Worm (Caenorhabditis elegans) whole organism, L1 larva: ENCODE measurements around the gene C56G2.9.
A peak's percentile ranks its signal among the peaks of the same experiment; 100 is the strongest.

ENCODE experiments used
- F16B12.6 ChIP-seq: fragments of 150-350 bp; optimal IDR thresholded peaks from 2 replicates; lab custom pipeline; 2014; ENCODE audit warnings: missing biosample characterization, missing genetic modification characterization
- alr-1 ChIP-seq: fragments of 200-800 bp; sonication (Bioruptor generic); optimal IDR thresholded peaks from 2 replicates; lab custom pipeline; 2018; ENCODE audit warnings: borderline replicate concordance, mild to moderate bottlenecking, missing genetic modification characterization, missing compliant biosample characterization
- blmp-1 ChIP-seq: fragments of 150-350 bp; optimal IDR thresholded peaks from 2 replicates; lab custom pipeline; 2014; ENCODE audit warnings: missing biosample characterization, missing genetic modification characterization
- ceh-63 ChIP-seq: fragments of 200-800 bp; sonication (Bioruptor generic); optimal IDR thresholded peaks from 2 replicates; lab custom pipeline; 2018; ENCODE audit warnings: mild to moderate bottlenecking, missing genetic modification characterization, missing compliant biosample characterization
- ceh-8 ChIP-seq: fragments of 200-800 bp; sonication (Bioruptor generic); optimal IDR thresholded peaks from 2 replicates; lab custom pipeline; 2018; ENCODE audit warnings: mild to moderate bottlenecking, missing genetic modification characterization, moderate library complexity, missing compliant biosample characterization
- ceh-82 ChIP-seq, 3 experiments: fragments of 150-350 bp in 1 of 3; sonication (generic microtip) in 2 of 3; optimal IDR thresholded peaks; 2 replicates each; lab custom pipeline; 2014 to 2017; ENCODE audit warnings: missing biosample characterization in 3 of 3, missing genetic modification characterization in 3 of 3
- ces-1 ChIP-seq: fragments of 150-350 bp; optimal IDR thresholded peaks from 2 replicates; lab custom pipeline; 2014; ENCODE audit warnings: missing biosample characterization, missing genetic modification reagents, missing genetic modification characterization
- dpl-1 ChIP-seq, 3 experiments: fragments of 150-350 bp in 2 of 3; sonication (generic microtip) in 1 of 3; optimal IDR thresholded peaks; 2 replicates each; lab custom pipeline; 2014 to 2017; ENCODE audit warnings: missing biosample characterization in 3 of 3, missing genetic modification characterization in 3 of 3, missing genetic modification reagents in 3 of 3
- efl-1 ChIP-seq, 4 experiments: fragments of 150-350 bp; optimal IDR thresholded peaks in 3 of 4; peaks in 1 of 4; 1 replicate in 1 of 4; 2 replicates in 3 of 4; lab custom pipeline; 2014; ENCODE audit warnings: missing biosample characterization in 2 of 4, missing genetic modification characterization in 2 of 4, missing genetic modification reagents in 2 of 4
- egl-13 ChIP-seq: sonication (generic microtip); optimal IDR thresholded peaks from 2 replicates; lab custom pipeline; 2016; ENCODE audit warnings: missing genotype, missing genetic modification reagents, missing genetic modification characterization, missing compliant biosample characterization
- egl-27 ChIP-seq, 2 experiments: fragments of 150-350 bp in 1 of 2; sonication (generic microtip); optimal IDR thresholded peaks; 3 replicates each; lab custom pipeline; 2017 to 2018; ENCODE audit warnings: missing biosample characterization in 2 of 2, missing genetic modification characterization in 2 of 2, missing genetic modification reagents in 2 of 2
- elt-2 ChIP-seq: sonication (generic microtip); optimal IDR thresholded peaks from 2 replicates; lab custom pipeline; 2016; ENCODE audit warnings: missing genetic modification characterization, mild to moderate bottlenecking, inconsistent platforms, missing compliant biosample characterization, missing genetic modification reagents
- elt-3 ChIP-seq, 6 experiments: fragments of 150-350 bp in 1 of 6; sonication (generic microtip); optimal IDR thresholded peaks; 2 replicates each; lab custom pipeline; 2017 to 2018; ENCODE audit warnings: missing biosample characterization in 6 of 6, missing genetic modification characterization in 6 of 6, inconsistent platforms in 1 of 6
- fkh-4 ChIP-seq: sonication (generic microtip); optimal IDR thresholded peaks from 2 replicates; lab custom pipeline; 2016; ENCODE audit warnings: missing compliant biosample characterization, missing genetic modification characterization, borderline replicate concordance
- grh-1 ChIP-seq: fragments of 200-800 bp; sonication (Bioruptor generic); IDR thresholded peaks from 2 replicates; pipeline ENCODE4 v1.3.6; 2022; ENCODE audit warnings: missing genetic modification reagents, missing genetic modification characterization, missing compliant biosample characterization
- hlh-17 ChIP-seq: fragments of 200-800 bp; sonication (Bioruptor generic); optimal IDR thresholded peaks from 2 replicates; lab custom pipeline; 2018; ENCODE audit warnings: missing genetic modification characterization, mild to moderate bottlenecking, missing compliant biosample characterization, moderate library complexity, borderline replicate concordance
- irx-1 ChIP-seq: sonication (generic microtip); optimal IDR thresholded peaks from 2 replicates; lab custom pipeline; 2016; ENCODE audit warnings: missing genetic modification characterization, missing compliant biosample characterization
- lin-14 ChIP-seq: fragments of 200-800 bp; sonication (Bioruptor generic); optimal IDR thresholded peaks from 2 replicates; lab custom pipeline; 2018; ENCODE audit warnings: mild to moderate bottlenecking, missing genetic modification characterization, moderate library complexity, missing compliant biosample characterization
- lin-35 ChIP-seq, 2 experiments: fragments of 150-350 bp; optimal IDR thresholded peaks; 2 replicates each; lab custom pipeline; 2014; ENCODE audit warnings: missing biosample characterization in 2 of 2, missing genetic modification characterization in 2 of 2, missing genetic modification reagents in 2 of 2
- lsy-2 ChIP-seq, 2 experiments: fragments of 150-350 bp; optimal IDR thresholded peaks; 2 replicates each; lab custom pipeline; 2014; ENCODE audit warnings: missing biosample characterization in 2 of 2, missing genetic modification characterization in 2 of 2
- mab-9 ChIP-seq: fragments of 200-800 bp; sonication (Bioruptor generic); IDR thresholded peaks from 2 replicates; pipeline ENCODE4 v1.3.6; 2022; ENCODE audit warnings: missing genetic modification reagents, missing genetic modification characterization, missing compliant biosample characterization
- mep-1 ChIP-seq: fragments of 150-350 bp; optimal IDR thresholded peaks from 2 replicates; lab custom pipeline; 2014; ENCODE audit warnings: missing biosample characterization, missing genetic modification characterization
- nhr-11 ChIP-seq: fragments of 150-350 bp; optimal IDR thresholded peaks from 2 replicates; lab custom pipeline; 2014; ENCODE audit warnings: missing biosample characterization, missing genetic modification characterization
- nhr-20 ChIP-seq: sonication (generic microtip); optimal IDR thresholded peaks from 2 replicates; lab custom pipeline; 2016; ENCODE audit warnings: mild to moderate bottlenecking, missing genetic modification characterization, missing compliant biosample characterization
- nhr-237 ChIP-seq: fragments of 150-350 bp; optimal IDR thresholded peaks from 2 replicates; lab custom pipeline; 2014; ENCODE audit warnings: missing biosample characterization, missing genetic modification characterization
- nhr-28 ChIP-seq: fragments of 150-350 bp; optimal IDR thresholded peaks from 2 replicates; lab custom pipeline; 2014; ENCODE audit warnings: missing biosample characterization, missing genetic modification characterization
- nhr-71 ChIP-seq: sonication (generic microtip); optimal IDR thresholded peaks from 2 replicates; lab custom pipeline; 2016; ENCODE audit warnings: mild to moderate bottlenecking, missing genetic modification characterization, moderate library complexity, missing compliant biosample characterization
- nhr-85 ChIP-seq: sonication (generic microtip); peaks from one replicate; lab custom pipeline; 2016; ENCODE audit warnings: missing genetic modification characterization, inconsistent platforms, missing compliant biosample characterization
- nhr-90 ChIP-seq: sonication (generic microtip); optimal IDR thresholded peaks from 2 replicates; lab custom pipeline; 2016; ENCODE audit warnings: mild to moderate bottlenecking, missing genetic modification characterization, missing compliant biosample characterization; ENCODE audit not compliant: poor library complexity
- pqm-1 ChIP-seq: sonication (generic microtip); optimal IDR thresholded peaks from 3 replicates; lab custom pipeline; 2017; ENCODE audit warnings: missing biosample characterization, missing genetic modification characterization
- rnt-1 ChIP-seq: sonication (generic microtip); optimal IDR thresholded peaks from 2 replicates; lab custom pipeline; 2016; ENCODE audit warnings: mild to moderate bottlenecking, missing genetic modification characterization, moderate library complexity, missing compliant biosample characterization
- snpc-4 ChIP-seq: fragments of 150-350 bp; optimal IDR thresholded peaks from 2 replicates; lab custom pipeline; 2014; ENCODE audit warnings: missing biosample characterization, missing genetic modification characterization
- snu-23 ChIP-seq: sonication (generic microtip); optimal IDR thresholded peaks from 2 replicates; lab custom pipeline; 2016; ENCODE audit warnings: missing genetic modification characterization, missing compliant biosample characterization
- swsn-7 ChIP-seq: sonication (generic microtip); optimal IDR thresholded peaks from 2 replicates; lab custom pipeline; 2016; ENCODE audit warnings: missing genetic modification characterization, missing compliant biosample characterization
- tbx-2 ChIP-seq: sonication (generic microtip); optimal IDR thresholded peaks from 2 replicates; lab custom pipeline; 2016; ENCODE audit warnings: missing genetic modification characterization, missing compliant biosample characterization
- unc-130 ChIP-seq: fragments of 150-350 bp; optimal IDR thresholded peaks from 2 replicates; lab custom pipeline; 2017; ENCODE audit warnings: missing biosample characterization, missing genetic modification characterization, inconsistent platforms
- unc-30 ChIP-seq: sonication (generic microtip); optimal IDR thresholded peaks from 2 replicates; lab custom pipeline; 2017; ENCODE audit warnings: missing biosample characterization, missing genetic modification characterization
- unc-98 ChIP-seq: fragments of 200-800 bp; sonication (Bioruptor generic); IDR thresholded peaks from 2 replicates; pipeline ENCODE4 v1.3.6; 2022; ENCODE audit warnings: missing genetic modification characterization, missing compliant biosample characterization
- xbp-1 ChIP-seq: sonication (generic microtip); optimal IDR thresholded peaks from 2 replicates; lab custom pipeline; 2016; ENCODE audit warnings: missing genetic modification characterization, missing compliant biosample characterization

Gene C56G2.9

DNA sequence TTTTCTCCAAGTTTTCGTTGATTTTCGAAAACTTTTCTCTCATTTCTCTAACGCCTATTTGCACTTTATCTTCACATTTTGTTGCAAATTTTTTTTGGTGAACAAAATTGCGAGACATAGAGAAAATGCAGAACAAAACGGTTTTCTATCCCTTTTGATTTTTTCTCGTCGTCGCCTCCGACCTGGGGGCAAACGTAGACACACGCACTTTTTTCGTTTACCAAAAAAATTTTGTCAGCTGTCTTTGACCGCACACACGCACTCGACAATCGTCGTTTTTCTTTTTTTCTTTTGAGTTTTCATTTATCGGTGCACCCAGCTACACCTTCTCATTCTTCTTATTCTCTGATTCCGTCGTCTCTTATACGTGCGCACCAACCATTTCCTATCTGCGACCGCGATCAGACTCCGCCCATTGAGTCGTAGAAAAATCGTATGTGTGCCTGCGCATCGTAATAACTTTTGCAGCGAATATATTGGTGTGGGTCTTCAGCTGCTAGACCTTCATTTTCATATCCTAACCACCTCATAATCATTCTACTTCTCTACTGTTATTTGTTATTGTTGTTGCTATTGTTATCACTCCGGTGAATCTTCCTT, 19.3 kb upstream of the C56G2.9 start (continued):
- peak; percentile 99 for TF ChIP-seq nhr-85
- peak; percentile 77 for TF ChIP-seq blmp-1
- TF ChIP-seq snpc-4 (tag; lab: Kevin White, UChicago) = peak; percentile 14
- peak; percentile 41 for TF ChIP-seq nhr-11
- no peak for TF ChIP-seq alr-1 (tag; lab: Kevin White, UChicago)
- peak; percentile 57 for TF ChIP-seq unc-130
- no peak for TF ChIP-seq mab-9 (GFP tag; lab: Robert Waterston, UW)
- no peak for TF ChIP-seq unc-30 (tag; lab: Kevin White, UChicago)
- peak; percentile 31 for TF ChIP-seq F16B12.6
- no peak for TF ChIP-seq elt-2 (tag; lab: Kevin White, UChicago)
- no peak for TF ChIP-seq fkh-4 (tag; lab: Kevin White, UChicago)
- peak; percentile 24 for TF ChIP-seq nhr-237 (tag; lab: Kevin White, UChicago)
- peak; percentile 81 for TF ChIP-seq rnt-1
- no peak for TF ChIP-seq ceh-63 (GFP tag; lab: Kevin White, UChicago)
- TF ChIP-seq grh-1 (GFP tag; lab: Robert Waterston, UW) = peak; percentile 57
- peak; percentile 70 for TF ChIP-seq mep-1 (tag; lab: Kevin White, UChicago)
- peak in 3 of 6 experiments; percentile 7 to 59 (median 14) for TF ChIP-seq elt-3 (tag; optimal IDR thresholded peaks at IDR 0.05; lab: Kevin White, UChicago)
- TF ChIP-seq dpl-1 (GFP tag; optimal IDR thresholded peaks at IDR 0.05; lab: Kevin White, UChicago) = peak; percentile 8 to 35 (median 19)
- TF ChIP-seq nhr-28 (tag; lab: Kevin White, UChicago) = no peak
- TF ChIP-seq egl-27 (tag; optimal IDR thresholded peaks at IDR 0.05; lab: Kevin White, UChicago) = peak in 1 of 2 experiments; percentile 14
- peak; percentile 61 to 81 for TF ChIP-seq lsy-2 (tag; optimal IDR thresholded peaks at IDR 0.05; lab: Kevin White, UChicago)
- TF ChIP-seq ceh-82 (tag; optimal IDR thresholded peaks at IDR 0.05; lab: Kevin White, UChicago) = peak in 2 of 3 experiments; percentile 14 to 22
- no peak for TF ChIP-seq hlh-17 (GFP tag; lab: Kevin White, UChicago)
- peak; percentile 83 for TF ChIP-seq snu-23 (GFP tag; lab: Kevin White, UChicago)
- TF ChIP-seq unc-98 (GFP tag; lab: Robert Waterston, UW) = no peak
- TF ChIP-seq tbx-2 (tag; lab: Kevin White, UChicago) = peak; percentile 70
- no peak for TF ChIP-seq pqm-1
- no peak for TF ChIP-seq ceh-8 (GFP tag; lab: Kevin White, UChicago)
- peak; percentile 53 for TF ChIP-seq swsn-7

DNA sequence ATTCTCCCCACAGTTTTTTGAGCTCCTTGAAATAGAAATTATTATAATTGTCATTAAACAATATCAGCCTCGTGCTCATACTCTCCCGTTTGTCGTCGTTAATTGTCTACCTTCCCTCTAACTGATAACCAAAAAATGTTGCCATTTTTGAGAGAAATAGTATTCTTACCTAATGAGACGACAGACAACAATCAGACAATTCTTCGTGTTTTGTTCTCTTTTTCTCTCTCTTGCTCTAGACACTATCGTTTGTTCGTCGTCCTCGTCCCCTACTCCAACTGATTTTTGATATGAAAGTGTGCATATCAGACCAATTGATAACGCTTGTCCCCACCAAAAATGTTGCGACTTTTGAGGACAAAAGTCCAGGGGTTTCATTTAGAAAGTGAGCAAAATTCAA, 18.4 kb upstream of the C56G2.9 start:
- no peak for TF ChIP-seq nhr-90 (tag; lab: Kevin White, UChicago)
- TF ChIP-seq xbp-1 = no peak
- TF ChIP-seq lsy-2 (tag; optimal IDR thresholded peaks at IDR 0.05; lab: Kevin White, UChicago) = peak in 1 of 2 experiments; percentile 4
- peak in 1 of 2 experiments; percentile 57 for TF ChIP-seq lin-35 (GFP tag; optimal IDR thresholded peaks at IDR 0.05; lab: Kevin White, UChicago)
- TF ChIP-seq nhr-11 = no peak
- TF ChIP-seq nhr-237 (tag; lab: Kevin White, UChicago) = no peak
- peak; percentile 29 for TF ChIP-seq lin-14 (GFP tag; lab: Kevin White, UChicago)
- TF ChIP-seq nhr-20 (tag; lab: Kevin White, UChicago) = peak; percentile 18
- TF ChIP-seq nhr-71 (tag; lab: Kevin White, UChicago) = peak; percentile 39
- TF ChIP-seq egl-13 (tag; lab: Kevin White, UChicago) = peak; percentile 38
- TF ChIP-seq unc-130 = no peak
- no peak for TF ChIP-seq irx-1
- TF ChIP-seq elt-3 (tag; optimal IDR thresholded peaks at IDR 0.05; lab: Kevin White, UChicago) = peak in 1 of 6 experiments; percentile 25
- peak; percentile 83 for TF ChIP-seq elt-2 (tag; lab: Kevin White, UChicago)
- TF ChIP-seq ces-1 (GFP tag; lab: Kevin White, UChicago) = no peak
- TF ChIP-seq efl-1 (optimal IDR thresholded peaks at IDR 0.05; lab: Kevin White, UChicago) = no peak
- peak in 1 of 2 experiments; percentile 93 for TF ChIP-seq efl-1 (GFP tag; optimal IDR thresholded peaks at IDR 0.05 in 1 of 2; lab: Kevin White, UChicago)
